Fruit fly (Drosophila melanogaster): Measurements from ENCODE around the gene RpS20.

DNA sequence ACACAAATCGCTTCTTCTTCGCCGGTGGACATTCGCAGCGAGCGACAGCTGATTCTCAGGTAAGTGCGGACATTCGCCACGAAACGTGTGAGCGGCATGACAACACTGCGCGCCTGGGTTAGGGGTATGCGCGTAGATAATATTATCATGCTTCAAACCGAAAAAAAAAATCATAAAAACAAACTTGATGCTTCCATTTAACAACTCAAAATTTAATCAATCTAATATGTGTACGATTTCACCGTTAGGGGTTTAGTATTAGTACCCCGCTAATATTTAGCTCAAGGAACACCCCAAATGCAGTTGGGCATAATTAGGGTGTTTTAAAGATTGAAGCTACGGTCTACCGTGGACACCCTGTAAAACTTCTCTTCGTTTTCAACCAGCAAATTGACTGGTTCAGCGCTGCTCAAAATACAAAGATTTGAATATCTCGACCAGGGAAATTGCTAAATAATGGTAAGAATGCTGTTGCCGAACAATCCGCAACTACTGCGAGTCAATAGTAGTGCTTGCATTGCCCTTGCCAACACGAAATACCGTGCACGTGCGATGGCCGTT is at the start of gene RpS20, which contains the start of gene CG17271:
- TF ChIP-seq CG9948 (tag; optimal IDR thresholded peaks at IDR 0.05) (peak; percentile 59), CG17806 (tag; optimal IDR thresholded peaks at IDR 0.05) (peak; percentile 74), CG13204 (GFP tag; optimal IDR thresholded peaks at IDR 0.05) (no peak), rn (GFP tag; IDR thresholded peaks at IDR 0.05) (peak; percentile 76), EcR (GFP tag; optimal IDR thresholded peaks at IDR 0.05) (peak; percentile 32), CG8301 (tag; optimal IDR thresholded peaks at IDR 0.05) (peak; percentile 80), D1 (tag; optimal IDR thresholded peaks at IDR 0.05) (no peak), Pif1A (GFP tag; optimal IDR thresholded peaks at IDR 0.05) (no peak), CG10348 (GFP tag; IDR thresholded peaks at IDR 0.05) (no peak; the same call in 1 of the 2 replicates), CG34367 (tag; optimal IDR thresholded peaks at IDR 0.05) (peak; percentile 64), CG15710 (tag; optimal IDR thresholded peaks at IDR 0.05) (peak; percentile 77), Ets98B (GFP tag; IDR thresholded peaks at IDR 0.05) (peak; percentile 88)

Measured in whole organism, pupa.